Fruit fly (Drosophila melanogaster): ENCODE data around the gene SA2.

The SA2 gene

DNA sequence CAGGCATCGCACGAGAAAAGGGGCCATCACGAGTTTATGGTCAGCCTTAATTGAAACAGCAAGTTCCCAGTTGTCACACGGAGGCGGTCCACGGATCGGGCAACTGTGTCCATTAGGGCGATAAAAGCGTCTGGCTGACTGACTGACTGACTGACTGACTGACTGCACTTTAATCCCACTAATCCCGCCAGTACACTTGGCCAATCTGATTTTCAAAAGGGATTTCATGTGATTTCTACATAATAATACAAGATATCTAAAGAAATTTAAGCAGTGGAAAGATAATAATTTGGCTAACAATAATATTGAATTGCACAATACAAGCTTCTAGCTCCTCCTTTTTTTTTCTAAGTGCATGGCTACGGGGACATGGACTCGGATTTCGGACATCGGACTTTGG lies 4.6 kb upstream of the SA2 start:
- no peak for TF ChIP-seq CG17801 (GFP tag; optimal IDR thresholded peaks at IDR 0.05; ENCODE audit: partially characterized antibody)

- TF ChIP-seq CG17801 (GFP tag; optimal IDR thresholded peaks at IDR 0.05; ENCODE audit: partially characterized antibody), result no peak
Measured at dm6 chr3L:1440999-1441398, 3.3 kb upstream of the SA2 start.

- TF ChIP-seq CG17801 (GFP tag; optimal IDR thresholded peaks at IDR 0.05; ENCODE audit: partially characterized antibody), result no peak
Measured at dm6 chr3L:1431489-1432053, 6.1 kb downstream of the SA2 start.

dm6 chr3L:1424488-1424887 lies 13.2 kb downstream of the SA2 start:
- no peak for TF ChIP-seq CG17801 (GFP tag; optimal IDR thresholded peaks at IDR 0.05; ENCODE audit: partially characterized antibody)

DNA sequence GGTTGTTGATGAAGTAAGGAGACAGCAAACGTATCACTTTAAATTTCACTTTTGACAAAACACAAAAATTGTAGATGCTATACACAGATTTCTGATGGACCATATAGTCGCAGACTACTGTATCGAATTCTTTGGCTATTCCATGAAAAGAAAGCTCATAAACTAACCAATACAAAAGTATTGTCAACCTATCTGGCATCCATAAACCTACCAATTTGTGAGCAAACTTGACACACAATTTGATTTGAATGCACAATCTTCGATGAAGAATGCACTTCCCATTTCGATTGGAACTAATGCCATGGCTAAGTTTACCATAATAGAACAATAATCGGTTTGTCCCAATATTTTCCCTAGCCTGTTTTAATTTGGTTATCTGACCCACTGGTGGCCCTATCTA lies 14.3 kb downstream of the SA2 start, which contains the start of gene CG9173:
Gene CG9173, minus strand, starts transcription at position 101 of the 400 bp plus-strand sequence.
- TF ChIP-seq CG17801 (GFP tag; optimal IDR thresholded peaks at IDR 0.05; ENCODE audit: partially characterized antibody), result no peak

DNA sequence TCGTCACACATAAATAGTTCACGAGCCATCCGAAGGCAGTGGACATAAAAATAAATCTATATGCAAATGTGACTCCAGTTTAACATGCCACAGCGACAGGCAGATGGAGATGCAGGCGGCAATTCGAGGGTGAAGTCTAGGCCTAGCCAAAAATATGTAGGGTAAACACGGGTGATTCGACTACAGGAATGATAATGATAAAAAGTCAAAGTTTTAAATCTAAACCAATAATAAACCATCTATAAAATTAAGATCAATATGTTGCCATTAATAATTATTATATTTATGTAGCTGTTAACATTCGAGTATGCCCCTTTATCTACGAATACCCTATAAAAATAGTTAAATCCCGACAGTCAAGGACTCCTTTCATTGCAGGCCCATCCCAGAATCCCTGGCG lies 16.7 kb downstream of the SA2 start:
- no peak for TF ChIP-seq CG17801 (GFP tag; optimal IDR thresholded peaks at IDR 0.05; ENCODE audit: partially characterized antibody)

DNA sequence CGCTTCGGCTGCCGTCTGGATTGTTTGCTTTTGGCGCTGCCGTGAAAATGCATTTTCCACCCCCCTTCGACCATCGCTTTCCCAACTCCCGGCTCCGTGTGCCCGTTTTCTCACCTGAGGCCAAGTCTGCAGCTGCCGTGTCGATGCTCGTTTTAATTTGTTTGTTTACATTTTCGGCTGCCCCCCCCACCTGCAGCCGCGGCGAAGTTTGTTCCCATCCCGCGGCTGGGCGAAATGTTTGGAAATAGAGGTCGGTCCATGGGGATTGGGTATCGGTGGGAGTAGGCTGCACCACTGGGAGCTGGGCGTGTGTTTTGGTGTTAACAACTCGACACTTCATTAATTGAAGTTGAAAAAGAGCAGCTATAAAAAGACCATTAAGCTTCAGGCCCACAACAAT lies 17.7 kb downstream of the SA2 start:
- TF ChIP-seq CG17801 (GFP tag; optimal IDR thresholded peaks at IDR 0.05; ENCODE audit: partially characterized antibody), result no peak

dm6 chr3L:1418821-1419220 lies 18.9 kb downstream of the SA2 start:
- TF ChIP-seq CG17801 (GFP tag; optimal IDR thresholded peaks at IDR 0.05; ENCODE audit: partially characterized antibody), result no peak

dm6 chr3L:1417898-1418297 lies 19.8 kb downstream of the SA2 start:
- TF ChIP-seq CG17801 (GFP tag; optimal IDR thresholded peaks at IDR 0.05; ENCODE audit: partially characterized antibody), result no peak

dm6 chr3L:1415931-1416330 lies 21.7 kb downstream of the SA2 start, which contains the start of gene FucTD:
Gene FucTD, plus strand, starts transcription at chr3L:1416231.
- no peak for TF ChIP-seq CG17801 (GFP tag; optimal IDR thresholded peaks at IDR 0.05; ENCODE audit: partially characterized antibody)

DNA sequence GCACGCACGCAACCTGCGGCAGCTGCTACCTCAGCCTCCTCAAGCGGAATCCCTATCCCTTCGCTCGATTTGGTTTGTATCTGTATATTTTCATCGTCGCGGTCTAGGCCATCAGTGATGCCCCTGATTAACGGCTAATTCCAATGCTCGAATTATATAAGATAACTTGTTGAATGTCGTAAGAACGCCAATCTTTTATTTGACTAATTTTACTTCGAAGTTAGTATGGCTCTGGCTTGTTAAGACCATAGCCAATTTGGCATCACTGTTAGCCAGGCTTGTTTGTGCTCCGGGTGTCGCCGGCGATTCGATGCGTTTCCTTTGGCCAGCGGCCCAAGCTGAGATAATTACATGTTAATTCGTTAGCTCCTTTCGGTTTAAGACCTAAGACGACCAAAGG lies 23.6 kb downstream of the SA2 start:
- TF ChIP-seq CG17801 (GFP tag; optimal IDR thresholded peaks at IDR 0.05; ENCODE audit: partially characterized antibody), result no peak

DNA sequence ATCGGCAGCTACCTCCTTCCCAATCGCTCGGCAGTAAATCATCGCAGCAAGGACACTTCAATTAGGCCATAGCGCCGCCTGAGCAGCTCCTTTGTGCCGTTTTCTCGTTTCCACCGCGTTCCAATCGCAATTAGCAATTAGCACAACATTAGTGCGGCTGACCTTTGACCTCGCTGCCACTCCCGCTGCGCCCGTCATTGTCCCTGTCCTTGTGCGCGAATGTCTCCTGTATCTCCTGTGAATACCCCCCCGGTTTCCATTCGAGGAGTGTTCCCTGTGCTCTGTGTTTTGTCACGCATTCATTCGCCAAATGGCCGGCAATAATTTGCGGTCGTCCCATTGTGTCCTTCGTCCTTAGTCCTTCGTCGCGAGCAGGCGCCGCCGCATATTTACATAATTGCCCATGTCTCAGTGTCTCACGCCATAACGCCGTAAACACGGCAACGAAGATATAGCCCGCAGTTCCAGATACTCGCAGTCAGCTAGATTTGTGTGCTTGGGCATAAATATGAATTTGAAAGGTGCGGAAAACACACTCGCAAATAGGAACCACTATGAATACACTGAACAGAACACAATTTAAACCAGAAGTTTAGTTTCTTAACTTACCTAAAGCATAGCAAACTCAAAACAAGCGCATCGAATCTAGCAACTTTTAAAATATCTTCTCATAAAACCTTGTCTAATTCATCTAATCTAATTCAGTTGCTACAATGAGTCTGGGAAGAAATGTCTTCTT lies 27.1 kb downstream of the SA2 start, which contains the start of gene CG9168:
Gene CG9168, plus strand, starts transcription at position 689 of the 739 bp plus-strand sequence.
- no peak for TF ChIP-seq CG17801 (GFP tag; optimal IDR thresholded peaks at IDR 0.05; ENCODE audit: partially characterized antibody)

DNA sequence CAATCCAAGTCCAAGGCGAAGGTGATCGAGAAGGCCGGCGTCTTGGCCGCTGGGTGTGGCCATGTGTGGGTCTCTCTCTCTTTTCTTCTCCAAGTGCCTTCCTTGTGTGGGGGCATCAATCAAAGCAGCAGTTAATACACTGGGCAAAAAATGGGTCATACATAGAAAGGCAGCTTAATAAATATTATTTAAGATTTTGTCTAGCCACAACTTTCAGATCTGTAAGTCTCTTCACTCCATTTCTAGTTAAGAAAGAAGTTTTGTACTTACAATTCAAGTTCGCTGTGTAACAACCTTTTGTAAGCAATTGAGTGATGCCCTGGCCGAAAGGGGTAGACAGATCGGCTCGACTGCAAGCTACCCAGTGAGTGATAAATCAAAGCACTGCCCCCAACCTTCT lies 29.6 kb downstream of the SA2 start:
- no peak for TF ChIP-seq CG17801 (GFP tag; optimal IDR thresholded peaks at IDR 0.05; ENCODE audit: partially characterized antibody)

DNA sequence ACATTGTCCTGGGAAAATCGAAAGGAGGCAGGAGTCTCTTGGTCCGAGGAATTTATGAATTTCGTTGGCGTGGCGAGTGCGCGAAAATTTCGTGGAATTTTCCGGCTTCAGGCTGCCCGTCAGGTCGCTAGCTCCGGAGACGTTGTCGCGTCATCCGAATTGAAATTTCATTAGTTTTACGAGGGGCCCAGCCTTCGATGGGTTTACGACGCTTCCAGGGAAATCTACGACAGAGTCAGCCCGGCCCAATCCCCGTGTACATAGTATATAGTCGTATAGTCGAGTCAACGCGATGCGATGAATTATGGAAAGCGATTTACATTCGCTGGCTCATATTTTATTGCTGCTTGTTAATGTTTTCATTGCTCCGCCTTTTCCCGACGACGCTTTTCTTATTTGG lies 33.1 kb downstream of the SA2 start:
- TF ChIP-seq CG17801 (GFP tag; optimal IDR thresholded peaks at IDR 0.05; ENCODE audit: partially characterized antibody), result no peak

DNA sequence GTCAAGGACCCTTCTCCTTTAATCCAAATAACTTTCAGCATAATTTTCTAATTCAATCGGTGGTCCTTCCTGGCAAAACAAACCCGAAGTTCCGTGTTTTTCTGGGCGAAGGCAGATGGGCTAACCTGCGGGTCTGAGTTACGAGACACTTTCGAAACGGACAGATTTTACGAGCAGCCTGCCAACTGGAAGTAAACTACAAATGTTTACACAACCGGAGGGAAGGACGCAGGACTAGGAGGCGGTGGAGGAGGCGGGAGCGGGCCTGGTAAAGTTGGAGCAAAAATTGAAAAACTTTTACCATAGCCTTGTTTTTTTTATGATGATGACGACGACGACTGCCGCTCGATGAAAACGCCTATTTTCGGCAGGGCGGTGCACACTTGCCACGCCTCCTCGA lies 35.5 kb downstream of the SA2 start:
- TF ChIP-seq CG17801 (GFP tag; optimal IDR thresholded peaks at IDR 0.05; ENCODE audit: partially characterized antibody), result no peak

DNA sequence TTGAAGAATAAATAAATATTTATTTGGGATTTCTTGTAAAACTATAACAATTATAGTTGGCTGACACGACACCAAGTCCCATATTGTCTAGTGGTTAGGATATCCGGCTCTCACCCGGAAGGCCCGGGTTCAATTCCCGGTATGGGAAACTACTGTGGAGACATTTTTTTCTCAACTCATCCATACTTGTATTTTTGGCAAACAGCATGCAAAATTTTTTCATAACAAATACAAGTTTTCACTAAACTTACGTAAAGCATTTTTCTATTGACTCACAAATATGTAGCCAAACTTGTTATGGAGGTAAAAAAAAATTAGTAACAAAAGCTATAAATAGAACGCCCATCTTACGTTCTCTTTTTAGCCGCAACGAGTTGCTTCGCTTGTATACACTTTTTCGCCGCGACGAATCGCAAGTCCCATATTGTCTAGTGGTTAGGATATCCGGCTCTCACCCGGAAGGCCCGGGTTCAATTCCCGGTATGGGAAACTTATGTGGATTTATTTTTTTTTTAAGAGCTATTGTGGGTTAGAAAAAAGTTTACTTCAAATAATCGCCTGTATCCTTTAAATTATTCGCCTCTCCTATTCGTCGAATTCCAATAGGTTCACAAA lies 36.2 kb downstream of the SA2 start:
- no peak for TF ChIP-seq CG17801 (GFP tag; optimal IDR thresholded peaks at IDR 0.05; ENCODE audit: partially characterized antibody)

All from ovary, adult (tissue).